Fruit fly (Drosophila melanogaster) ovary, adult (tissue): ENCODE data around the gene AdamTS-B.

Source experiments
- CG17801 ChIP-seq: fragments of 200-800 bp; optimal IDR thresholded peaks from 2 replicates; lab custom pipeline; 2019; ENCODE audit warnings: missing biosample characterization, mild to moderate bottlenecking, missing genetic modification characterization, moderate library complexity; ENCODE audit not compliant: partially characterized antibody

AdamTS-B gene

dm6 chrX:5679933-5680667 is 18.3 kb upstream of the AdamTS-B start, which contains the start of the genes Tre1 and Gr5a:
Gene Tre1, minus strand, starts transcription at chrX:5679977.
Gene Gr5a, plus strand, starts transcription at chrX:5680617.
- TF ChIP-seq CG17801 (GFP tag; lab: Kevin White, UChicago), result no peak

- no peak for TF ChIP-seq CG17801 (GFP tag; lab: Kevin White, UChicago)
These were observed 15.4 kb upstream of the AdamTS-B start, which contains the start of gene CG42449 for dm6 chrX:5682940-5683339. Gene CG42449, plus strand, starts transcription at chrX:5683240.

DNA sequence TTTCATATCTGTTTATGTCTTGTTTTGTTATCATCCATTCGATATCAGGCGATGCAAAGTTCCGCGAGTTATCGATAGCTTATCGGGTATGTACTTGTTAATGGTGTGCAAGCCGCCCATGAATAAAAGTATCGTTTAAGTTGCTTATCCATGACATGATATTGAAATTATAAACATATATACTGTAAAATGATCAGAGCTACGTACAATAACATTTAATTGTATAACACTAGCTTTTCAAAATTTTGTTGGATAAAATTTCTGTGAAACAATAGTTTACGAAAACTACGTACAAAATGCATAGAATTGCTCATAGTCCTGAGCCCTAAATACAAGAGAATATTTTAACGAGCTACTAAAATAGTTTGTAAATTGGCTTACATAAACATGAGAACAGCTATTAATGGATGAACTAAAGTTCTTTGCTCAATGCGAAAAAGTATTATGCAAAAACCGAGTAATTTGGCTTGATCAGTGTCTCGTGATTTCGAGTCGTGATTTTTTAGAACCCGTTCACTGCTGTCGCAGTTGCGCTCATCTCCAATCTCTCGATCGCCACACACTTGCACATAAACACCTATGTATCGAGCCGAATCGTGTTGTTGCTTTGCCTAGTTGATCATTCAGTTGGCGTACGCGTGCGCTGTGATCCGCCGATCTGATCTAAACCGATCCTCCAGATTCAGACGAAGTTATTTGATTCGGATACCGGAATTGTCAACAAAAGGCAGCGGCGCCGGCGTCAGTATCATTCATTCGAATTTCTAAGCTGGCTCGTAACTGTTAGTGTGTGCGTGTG is 8.7 kb upstream of the AdamTS-B start, which contains the start of the genes PGAP1 and cv:
TSS of gene PGAP1 (minus strand) at position 57 of the 799 bp plus-strand sequence.
TSS of gene cv (plus strand) at position 586 of the 799 bp plus-strand sequence.
- peak; percentile 47 for TF ChIP-seq CG17801 (GFP tag; lab: Kevin White, UChicago)

DNA sequence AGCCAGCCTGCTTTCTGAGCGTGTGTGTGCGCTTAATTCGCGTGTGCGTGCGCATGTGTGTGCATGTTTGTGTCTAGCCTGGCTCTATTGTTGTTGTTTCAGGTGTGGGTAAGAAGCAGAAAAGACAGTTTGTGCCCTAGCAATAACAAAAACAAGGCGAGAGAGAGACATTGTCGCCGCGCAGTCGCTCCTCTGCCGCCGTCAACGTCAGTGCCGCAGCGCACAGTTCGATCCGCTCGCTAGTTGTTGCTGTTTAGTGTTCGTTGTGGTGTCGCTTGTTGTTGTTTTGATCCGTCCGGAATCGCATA is 8.2 kb upstream of the AdamTS-B start:
- TF ChIP-seq CG17801 (GFP tag; lab: Kevin White, UChicago), result no peak

DNA sequence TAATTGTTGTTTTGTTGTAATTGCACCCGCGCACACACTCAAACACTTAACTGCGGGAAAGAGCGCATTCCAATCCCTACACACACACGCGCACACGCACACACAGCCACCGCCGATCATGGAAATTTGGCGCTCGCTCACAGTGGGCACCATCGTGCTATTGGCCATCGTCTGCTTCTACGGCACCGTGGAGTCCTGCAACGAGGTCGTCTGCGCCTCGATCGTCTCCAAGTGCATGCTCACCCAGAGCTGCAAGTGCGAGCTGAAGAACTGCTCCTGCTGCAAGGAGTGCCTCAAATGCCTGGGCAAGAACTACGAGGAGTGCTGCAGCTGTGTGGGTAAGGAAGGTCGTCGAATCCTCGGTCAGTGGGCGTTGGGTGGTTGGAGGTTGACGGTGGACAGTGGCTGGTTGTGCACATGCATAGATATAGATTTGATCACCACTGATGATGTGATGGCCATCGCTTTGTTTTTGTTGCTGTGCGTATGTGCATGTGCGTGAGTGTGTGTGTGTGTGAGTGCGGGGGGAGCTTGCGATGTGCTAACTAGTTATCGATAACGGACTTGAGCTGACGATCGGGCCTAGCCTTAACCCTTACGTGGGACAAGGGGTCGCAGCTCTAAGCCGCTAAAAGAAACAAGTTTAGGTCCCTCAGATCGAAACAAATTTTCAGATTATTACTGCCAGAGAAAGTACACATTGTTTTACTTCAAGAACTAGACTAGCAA is 7.5 kb upstream of the AdamTS-B start:
- no peak for TF ChIP-seq CG17801 (GFP tag; lab: Kevin White, UChicago)

dm6 chrX:5695035-5695434 is 3.3 kb upstream of the AdamTS-B start, which contains the start of gene CG3149:
Gene CG3149, minus strand, starts transcription at chrX:5695205.
- TF ChIP-seq CG17801 (GFP tag; lab: Kevin White, UChicago), result peak; percentile 29

- no peak for TF ChIP-seq CG17801 (GFP tag; lab: Kevin White, UChicago)
These were observed 2.4 kb upstream of the AdamTS-B start for dm6 chrX:5695958-5696357.

dm6 chrX:5696436-5697022 is 1.8 kb upstream of the AdamTS-B start:
- TF ChIP-seq CG17801 (GFP tag; lab: Kevin White, UChicago), result no peak

dm6 chrX:5699824-5700498 is 1.6 kb downstream of the AdamTS-B start:
- no peak for TF ChIP-seq CG17801 (GFP tag; lab: Kevin White, UChicago)

dm6 chrX:5705097-5705496 is 6.7 kb downstream of the AdamTS-B start:
- TF ChIP-seq CG17801 (GFP tag; lab: Kevin White, UChicago), result no peak

- TF ChIP-seq CG17801 (GFP tag; lab: Kevin White, UChicago), result no peak
These were observed 7.5 kb downstream of the AdamTS-B start for dm6 chrX:5705899-5706312.

dm6 chrX:5712966-5713365 is 14.6 kb downstream of the AdamTS-B start:
- TF ChIP-seq CG17801 (GFP tag; lab: Kevin White, UChicago), result no peak

DNA sequence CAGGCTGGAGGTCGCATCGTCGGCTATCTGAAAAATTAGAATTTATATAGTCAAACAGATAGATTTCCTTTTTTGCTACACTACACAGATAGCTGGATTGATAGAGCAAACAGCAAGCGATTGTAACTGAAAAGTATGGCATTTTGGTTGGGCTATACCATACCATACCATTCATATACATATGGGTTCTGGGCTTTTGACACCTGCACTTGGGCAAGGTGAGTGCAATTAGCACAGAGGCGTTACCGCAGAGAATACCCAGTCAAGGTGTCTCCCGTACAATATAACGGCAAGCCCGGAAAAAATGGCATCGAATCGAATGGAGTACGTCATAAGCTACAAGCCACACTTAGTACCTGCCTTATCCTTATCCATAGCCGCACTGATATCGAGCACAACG is 16.4 kb downstream of the AdamTS-B start:
- TF ChIP-seq CG17801 (GFP tag; lab: Kevin White, UChicago), result no peak
